Worm (Caenorhabditis elegans) whole organism, L2 larva: Measurements from ENCODE around the gene H40L08.9.

Experiments used
- C34F6.9 ChIP-seq: fragments of 150-350 bp; optimal IDR thresholded peaks from 2 replicates; lab custom pipeline; 2014; ENCODE audit warnings: missing biosample characterization, missing genetic modification characterization
- F13H6.1 ChIP-seq: sonication (generic microtip); optimal IDR thresholded peaks from 2 replicates; lab custom pipeline; 2016; ENCODE audit warnings: missing genetic modification characterization, missing compliant biosample characterization
- R02D3.7 ChIP-seq: fragments of 150-350 bp; optimal IDR thresholded peaks from 2 replicates; lab custom pipeline; 2014; ENCODE audit warnings: missing biosample characterization, missing genetic modification characterization
- Y55F3AM.14 ChIP-seq: fragments of 200-800 bp; sonication (Bioruptor generic); optimal IDR thresholded peaks from 2 replicates; lab custom pipeline; 2018; ENCODE audit warnings: mild to moderate bottlenecking, missing genetic modification characterization, missing compliant biosample characterization
- ZK546.5 ChIP-seq: sonication (generic microtip); optimal IDR thresholded peaks from 2 replicates; lab custom pipeline; 2017; ENCODE audit warnings: missing biosample characterization, missing genetic modification characterization
- alr-1 ChIP-seq: fragments of 150-350 bp; optimal IDR thresholded peaks from 2 replicates; lab custom pipeline; 2014; ENCODE audit warnings: missing biosample characterization, missing genetic modification characterization
- aly-2 ChIP-seq: fragments of 150-350 bp; optimal IDR thresholded peaks from 2 replicates; lab custom pipeline; 2014; ENCODE audit warnings: missing biosample characterization, missing genetic modification characterization
- ama-1 ChIP-seq: fragments of 150-350 bp; optimal IDR thresholded peaks from 2 replicates; lab custom pipeline; 2018; ENCODE audit warnings: inconsistent platforms
- blmp-1 ChIP-seq: sonication (generic microtip); optimal IDR thresholded peaks from 2 replicates; lab custom pipeline; 2017; ENCODE audit warnings: missing genetic modification characterization, mild to moderate bottlenecking, missing compliant biosample characterization, antibody characterized with exemption, moderate library complexity; ENCODE audit not compliant: insufficient read depth
- ceh-82 ChIP-seq: fragments of 150-350 bp; optimal IDR thresholded peaks from 2 replicates; lab custom pipeline; 2014; ENCODE audit warnings: missing biosample characterization, missing genetic modification characterization
- crh-2 ChIP-seq: sonication (generic microtip); optimal IDR thresholded peaks from 2 replicates; lab custom pipeline; 2017; ENCODE audit warnings: missing biosample characterization, missing genetic modification characterization
- egl-27 ChIP-seq: sonication (generic microtip); optimal IDR thresholded peaks from 3 replicates; lab custom pipeline; 2017; ENCODE audit warnings: missing biosample characterization, missing genetic modification reagents, missing genetic modification characterization
- elt-1 ChIP-seq: fragments of 150-350 bp; optimal IDR thresholded peaks from 2 replicates; lab custom pipeline; 2014; ENCODE audit warnings: missing biosample characterization, missing genetic modification characterization
- elt-3 ChIP-seq: sonication (generic microtip); optimal IDR thresholded peaks from 2 replicates; lab custom pipeline; 2017; ENCODE audit warnings: missing biosample characterization, missing genetic modification characterization
- fos-1 ChIP-seq: fragments of 150-350 bp; optimal IDR thresholded peaks from 2 replicates; lab custom pipeline; 2014; ENCODE audit warnings: missing biosample characterization, missing genetic modification characterization
- lin-11 ChIP-seq: fragments of 150-350 bp; sonication (generic microtip); optimal IDR thresholded peaks from 2 replicates; lab custom pipeline; 2014; ENCODE audit warnings: missing biosample characterization, missing genetic modification characterization, inconsistent platforms, mixed read lengths
- lin-13 ChIP-seq: fragments of 150-350 bp; optimal IDR thresholded peaks from 2 replicates; lab custom pipeline; 2014; ENCODE audit warnings: missing biosample characterization, missing genetic modification reagents, missing genetic modification characterization
- lin-39 ChIP-seq: fragments of 150-350 bp; optimal IDR thresholded peaks from 2 replicates; lab custom pipeline; 2014; ENCODE audit warnings: missing biosample characterization, missing genetic modification reagents, missing genetic modification characterization
- lsy-2 ChIP-seq, 2 experiments: fragments of 150-350 bp in 1 of 2; sonication (generic microtip) in 1 of 2; optimal IDR thresholded peaks; 2 replicates each; lab custom pipeline; 2014 to 2017; ENCODE audit warnings: missing biosample characterization in 2 of 2, missing genetic modification characterization in 2 of 2
- mbf-1 ChIP-seq: sonication (generic microtip); optimal IDR thresholded peaks from 2 replicates; lab custom pipeline; 2017; ENCODE audit warnings: missing biosample characterization, missing genetic modification characterization
- mdl-1 ChIP-seq, 2 experiments: fragments of 150-350 bp in 1 of 2; sonication (generic microtip) in 1 of 2; optimal IDR thresholded peaks; 2 replicates each; lab custom pipeline; 2017; ENCODE audit warnings: missing biosample characterization in 2 of 2, missing genetic modification characterization in 2 of 2
- nhr-11 ChIP-seq: fragments of 150-350 bp; optimal IDR thresholded peaks from 2 replicates; lab custom pipeline; 2014; ENCODE audit warnings: missing biosample characterization, missing genetic modification characterization
- nhr-129 ChIP-seq: fragments of 150-350 bp; optimal IDR thresholded peaks from 2 replicates; lab custom pipeline; 2014; ENCODE audit warnings: missing biosample characterization, missing genetic modification characterization
- nhr-21 ChIP-seq: fragments of 150-350 bp; optimal IDR thresholded peaks from 2 replicates; lab custom pipeline; 2014; ENCODE audit warnings: missing biosample characterization, missing genetic modification characterization
- nhr-23 ChIP-seq: fragments of 150-350 bp; optimal IDR thresholded peaks from 2 replicates; lab custom pipeline; 2014; ENCODE audit warnings: missing biosample characterization, missing genetic modification reagents, missing genetic modification characterization
- nhr-237 ChIP-seq: fragments of 150-350 bp; optimal IDR thresholded peaks from 2 replicates; lab custom pipeline; 2014; ENCODE audit warnings: missing biosample characterization, missing genetic modification characterization
- nhr-25 ChIP-seq: fragments of 150-350 bp; sonication (generic microtip); optimal IDR thresholded peaks from 3 replicates; lab custom pipeline; 2014; ENCODE audit warnings: missing biosample characterization, missing genetic modification characterization
- peb-1 ChIP-seq: fragments of 150-350 bp; optimal IDR thresholded peaks from 2 replicates; lab custom pipeline; 2014; ENCODE audit warnings: missing biosample characterization, missing genetic modification characterization
- skn-1 ChIP-seq: sonication (generic microtip); optimal IDR thresholded peaks from 2 replicates; lab custom pipeline; 2017; ENCODE audit warnings: missing biosample characterization, missing genetic modification characterization
- sma-3 ChIP-seq: sonication (generic microtip); optimal IDR thresholded peaks from 2 replicates; lab custom pipeline; 2016; ENCODE audit warnings: missing genetic modification reagents, missing genetic modification characterization, missing compliant biosample characterization
- sma-9 ChIP-seq, 2 experiments: fragments of 150-350 bp in 1 of 2; sonication (generic microtip) in 1 of 2; optimal IDR thresholded peaks; 2 replicates each; lab custom pipeline; 2014 to 2016; ENCODE audit warnings: missing genetic modification characterization in 2 of 2, mild to moderate bottlenecking in 1 of 2, missing biosample characterization in 1 of 2, missing compliant biosample characterization in 1 of 2, missing genetic modification reagents in 1 of 2, moderate library complexity in 1 of 2
- snpc-4 ChIP-seq: fragments of 150-350 bp; optimal IDR thresholded peaks from 2 replicates; lab custom pipeline; 2014; ENCODE audit warnings: missing biosample characterization, missing genetic modification characterization
- unc-39 ChIP-seq: fragments of 150-350 bp; optimal IDR thresholded peaks from 2 replicates; lab custom pipeline; 2014; ENCODE audit warnings: missing biosample characterization, missing genetic modification characterization
- unc-62 ChIP-seq: fragments of 150-350 bp; optimal IDR thresholded peaks from 2 replicates; lab custom pipeline; 2014; ENCODE audit warnings: missing biosample characterization, missing genetic modification reagents, missing genetic modification characterization
- zag-1 ChIP-seq: fragments of 150-350 bp; optimal IDR thresholded peaks from 2 replicates; lab custom pipeline; 2014; ENCODE audit warnings: missing biosample characterization, missing genetic modification characterization
- ztf-1 ChIP-seq: fragments of 200-800 bp; sonication (Bioruptor generic); conservative IDR thresholded peaks from 2 replicates; pipeline ENCODE4 v1.3.6; 2022; ENCODE audit warnings: missing genetic modification characterization, missing compliant biosample characterization
- ztf-11 ChIP-seq: sonication (generic microtip); optimal IDR thresholded peaks from 2 replicates; lab custom pipeline; 2017; ENCODE audit warnings: missing biosample characterization, missing genetic modification characterization
- ztf-4 ChIP-seq: fragments of 150-350 bp; optimal IDR thresholded peaks from 2 replicates; lab custom pipeline; 2014; ENCODE audit warnings: missing biosample characterization, missing genetic modification characterization

The H40L08.9 gene

DNA sequence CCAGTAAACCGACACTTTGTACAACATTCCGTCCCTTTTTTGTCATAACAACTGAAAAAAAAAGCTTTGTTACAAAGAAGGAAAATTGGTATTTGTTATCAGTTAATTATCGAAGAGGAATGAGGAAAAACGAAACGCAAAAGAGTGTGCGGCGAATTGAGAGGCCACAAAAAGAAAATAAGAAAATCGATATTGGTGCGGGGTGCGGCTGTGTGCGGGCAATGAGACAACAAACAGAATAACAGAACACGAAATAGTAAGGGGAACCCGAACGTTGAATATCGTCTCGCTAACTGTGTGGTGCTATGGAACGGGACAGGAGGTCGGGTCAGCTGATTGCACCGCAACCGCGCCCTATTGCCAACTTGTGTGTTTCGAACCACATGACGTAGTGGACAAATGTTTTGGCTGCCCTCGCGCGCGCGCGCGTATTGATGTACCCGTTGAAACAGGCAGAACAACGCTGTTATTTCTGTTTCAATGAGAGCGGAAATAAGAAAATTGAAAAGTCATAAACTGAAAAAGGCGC lies 35.7 kb downstream of the H40L08.9 start, which contains the start of gene C18B12.4 (continued):
- TF ChIP-seq lin-13 (peak; percentile 72), Y55F3AM.14 (peak; percentile 85), F13H6.1 (tag; lab: Kevin White, UChicago) (peak; percentile 85)

DNA sequence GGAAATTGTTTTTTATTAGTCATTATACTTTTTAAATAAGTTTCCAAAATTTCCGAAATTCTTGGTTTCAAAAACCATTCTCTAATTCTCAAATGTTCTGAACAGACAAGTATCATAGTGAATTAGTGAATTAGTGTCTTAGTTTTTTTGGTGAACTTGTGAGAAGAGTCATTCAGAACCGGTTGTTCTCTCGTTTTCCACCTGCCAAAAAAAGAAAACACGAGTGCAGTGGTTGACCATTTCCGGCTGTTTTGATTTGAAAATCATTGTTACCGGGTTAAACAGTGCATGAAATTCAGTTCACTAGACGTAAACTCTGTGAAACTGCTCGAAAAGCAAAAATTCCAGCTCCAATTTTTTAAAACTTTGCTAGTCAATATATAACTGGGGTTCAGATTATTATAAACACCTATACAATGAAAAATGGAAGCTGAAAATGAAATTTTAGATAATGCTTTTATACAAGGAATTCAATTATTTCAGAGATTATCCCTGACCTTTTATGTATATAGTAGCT lies 36.5 kb downstream of the H40L08.9 start:
- TF ChIP-seq sma-9 (GFP tag; optimal IDR thresholded peaks at IDR 0.05; lab: Kevin White, UChicago) (peak; percentile 6), sma-9 (tag; optimal IDR thresholded peaks at IDR 0.05; lab: Kevin White, UChicago) (no peak), sma-3 (no peak)

DNA sequence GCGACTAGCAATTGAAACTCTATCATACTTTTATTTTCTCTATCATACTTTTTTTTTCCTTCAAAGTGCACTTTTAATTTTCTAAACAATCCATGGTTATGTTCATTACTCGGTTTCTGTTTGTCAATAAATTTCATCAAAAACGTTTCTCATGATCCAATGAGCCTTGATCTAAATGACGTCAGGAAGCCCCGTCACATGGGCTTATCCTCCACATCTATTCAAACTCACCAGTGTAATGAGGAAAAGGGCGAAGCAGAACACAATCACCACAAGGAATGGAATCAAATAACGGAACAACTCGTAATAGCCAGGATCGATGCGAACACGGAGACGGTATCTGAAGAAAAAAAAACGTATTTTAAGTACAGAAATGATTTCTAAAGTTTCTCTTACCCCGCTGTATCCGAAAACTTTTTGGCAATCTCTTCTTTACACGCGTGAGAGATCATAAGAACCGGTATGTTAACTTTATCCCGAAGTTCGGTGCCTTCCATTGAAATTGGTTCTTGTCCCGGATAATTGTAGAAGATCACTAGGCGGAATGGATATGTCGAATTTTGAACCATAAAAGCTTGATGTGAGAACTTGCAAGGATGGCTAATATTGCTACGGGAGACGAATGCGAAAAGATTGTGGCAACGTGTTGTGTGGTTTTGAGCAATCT lies 37.1 kb downstream of the H40L08.9 start:
- peak; percentile 25 for TF ChIP-seq C34F6.9
- no peak for TF ChIP-seq fos-1
- peak in 1 of 2 experiments; percentile 34 for TF ChIP-seq lsy-2 (tag; optimal IDR thresholded peaks at IDR 0.05; lab: Kevin White, UChicago)
- TF ChIP-seq unc-39 (tag; lab: Kevin White, UChicago), result no peak
- TF ChIP-seq skn-1 (tag; lab: Kevin White, UChicago), result no peak
- no peak for TF ChIP-seq ztf-1
- no peak for TF ChIP-seq crh-2
- TF ChIP-seq R02D3.7 (tag; lab: Kevin White, UChicago), result no peak
- no peak for TF ChIP-seq peb-1
- TF ChIP-seq lin-39 (tag; lab: Kevin White, UChicago), result no peak
- no peak for TF ChIP-seq nhr-23 (tag; lab: Kevin White, UChicago)
- no peak for TF ChIP-seq aly-2 (tag; lab: Kevin White, UChicago)
- TF ChIP-seq nhr-129, result peak; percentile 51
- no peak for TF ChIP-seq sma-3
- no peak for TF ChIP-seq zag-1 (tag; lab: Kevin White, UChicago)
- no peak for TF ChIP-seq snpc-4 (tag; lab: Kevin White, UChicago)
- no peak for TF ChIP-seq nhr-25 (tag; lab: Kevin White, UChicago)
- TF ChIP-seq Y55F3AM.14, result no peak
- no peak for TF ChIP-seq elt-3 (tag; lab: Kevin White, UChicago)
- TF ChIP-seq sma-9 (GFP tag; optimal IDR thresholded peaks at IDR 0.05; lab: Kevin White, UChicago), result peak; percentile 53
- TF ChIP-seq sma-9 (tag; optimal IDR thresholded peaks at IDR 0.05; lab: Kevin White, UChicago), result no peak
- TF ChIP-seq lin-11 (tag; lab: Kevin White, UChicago), result no peak

DNA sequence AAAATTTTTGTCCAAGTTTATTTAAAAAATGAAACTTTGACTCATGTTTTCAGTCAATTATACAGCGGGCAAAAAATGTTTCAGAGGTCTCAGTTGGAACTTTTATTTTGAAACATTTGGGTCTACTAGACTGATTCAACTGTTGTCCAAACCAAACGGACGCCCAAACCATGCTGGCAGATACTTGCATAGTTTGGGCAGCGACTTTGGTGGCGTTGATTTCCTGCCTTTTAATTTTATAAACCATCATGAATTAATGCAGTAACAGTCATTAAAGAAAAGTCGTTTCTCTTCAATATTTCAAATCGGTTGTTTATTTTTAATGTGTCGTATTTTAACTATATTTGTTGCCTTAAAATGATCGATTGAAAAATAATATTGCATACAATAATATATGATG lies 40.0 kb downstream of the H40L08.9 start:
- peak; percentile 16 for TF ChIP-seq ztf-4
- TF ChIP-seq ama-1, result no peak
- peak in 1 of 2 experiments; percentile 6 for TF ChIP-seq lsy-2 (tag; optimal IDR thresholded peaks at IDR 0.05; lab: Kevin White, UChicago)
- no peak for TF ChIP-seq Y55F3AM.14
- no peak for TF ChIP-seq nhr-237 (tag; lab: Kevin White, UChicago)
- peak; percentile 30 for TF ChIP-seq nhr-25 (tag; lab: Kevin White, UChicago)

DNA sequence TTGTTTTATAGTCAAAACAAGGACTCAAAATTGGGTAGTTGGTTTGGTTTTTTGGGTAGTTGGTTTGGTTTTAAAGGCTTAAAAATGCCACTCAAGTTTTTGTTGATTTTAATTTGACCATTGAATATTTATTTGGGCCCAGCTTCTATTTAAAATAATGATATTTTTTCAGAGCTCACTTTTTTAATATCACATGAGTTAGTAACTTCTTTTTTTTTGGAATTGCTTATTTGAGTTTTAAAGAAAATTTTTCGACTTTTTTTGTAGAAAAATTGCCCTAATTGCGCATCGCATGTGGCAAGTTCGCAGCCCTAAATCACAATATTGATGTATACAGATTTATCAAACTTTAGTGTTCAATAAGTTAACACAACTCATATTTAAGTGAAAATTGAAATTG lies 40.5 kb downstream of the H40L08.9 start:
- TF ChIP-seq nhr-11 (tag; lab: Kevin White, UChicago), result no peak
- no peak for TF ChIP-seq egl-27 (tag; lab: Kevin White, UChicago)
- TF ChIP-seq R02D3.7 (tag; lab: Kevin White, UChicago), result no peak
- no peak for TF ChIP-seq ceh-82 (tag; lab: Kevin White, UChicago)
- no peak for TF ChIP-seq elt-3 (tag; lab: Kevin White, UChicago)
- TF ChIP-seq skn-1 (tag; lab: Kevin White, UChicago), result no peak
- no peak for TF ChIP-seq nhr-21
- TF ChIP-seq mbf-1 (tag; lab: Kevin White, UChicago), result no peak
- no peak for TF ChIP-seq alr-1 (tag; lab: Kevin White, UChicago)
- no peak for TF ChIP-seq ztf-11 (tag; lab: Kevin White, UChicago)
- no peak for TF ChIP-seq snpc-4 (tag; lab: Kevin White, UChicago)
- no peak for TF ChIP-seq ztf-1
- TF ChIP-seq lin-13, result no peak
- TF ChIP-seq zag-1 (tag; lab: Kevin White, UChicago), result no peak
- no peak for TF ChIP-seq ZK546.5 (tag; lab: Kevin White, UChicago)
- no peak for TF ChIP-seq mdl-1 (tag; optimal IDR thresholded peaks at IDR 0.05; lab: Kevin White, UChicago)
- TF ChIP-seq unc-62 (GFP tag; lab: Kevin White, UChicago), result no peak
- no peak for TF ChIP-seq elt-1 (tag; lab: Kevin White, UChicago)
- TF ChIP-seq blmp-1 (tag; lab: Kevin White, UChicago), result no peak
- TF ChIP-seq peb-1, result no peak
